Fruit fly (Drosophila melanogaster) whole organism, embryonic: ENCODE data around the gene CG42726.
A peak's percentile ranks its signal among the peaks of the same experiment; 100 is the strongest.

Experiments
- B-H1 ChIP-seq: fragments of 200-800 bp; sonication (Bioruptor generic); IDR thresholded peaks from 3 replicates; pipeline ENCODE4 v1.3.6; 2022; ENCODE audit warnings: missing biosample characterization, missing genetic modification characterization
- CG10209 ChIP-seq: fragments of 200-800 bp; sonication (Bioruptor generic); optimal IDR thresholded peaks from 3 replicates; lab custom pipeline; 2017; ENCODE audit warnings: missing biosample characterization, mild to moderate bottlenecking, missing genetic modification characterization, missing genetic modification reagents
- CG10366 ChIP-seq: fragments of 200-800 bp; sonication (Bioruptor generic); IDR thresholded peaks from 2 replicates; pipeline ENCODE4 v1.3.6; 2022; ENCODE audit warnings: missing biosample characterization, missing genetic modification characterization
- CG10654 ChIP-seq: fragments of 200-800 bp; sonication (Bioruptor generic); optimal IDR thresholded peaks from 2 replicates; lab custom pipeline; 2016; ENCODE audit warnings: missing biosample characterization, missing genetic modification characterization
- CG1603 ChIP-seq: fragments of 200-800 bp; sonication (Bioruptor generic); optimal IDR thresholded peaks from 2 replicates; lab custom pipeline; 2019; ENCODE audit warnings: missing biosample characterization, mild to moderate bottlenecking, missing genetic modification characterization, moderate library complexity
- CG17361 ChIP-seq: fragments of 200-800 bp; sonication (Bioruptor generic); IDR thresholded peaks from 3 replicates; pipeline ENCODE4 v1.3.6; 2022; ENCODE audit warnings: missing biosample characterization, missing genetic modification characterization
- CG18262 ChIP-seq: fragments of 200-800 bp; optimal IDR thresholded peaks from 3 replicates; lab custom pipeline; 2019; ENCODE audit warnings: missing biosample characterization, mild to moderate bottlenecking, missing genetic modification characterization, moderate library complexity
- CG18599 ChIP-seq: fragments of 200-800 bp; sonication (Bioruptor generic); optimal IDR thresholded peaks from 3 replicates; lab custom pipeline; 2017; ENCODE audit warnings: missing biosample characterization, missing genetic modification characterization, mild to moderate bottlenecking, moderate library complexity, missing genetic modification reagents
- CG2712 ChIP-seq: fragments of 200-800 bp; optimal IDR thresholded peaks from 3 replicates; lab custom pipeline; 2019; ENCODE audit warnings: missing biosample characterization, mild to moderate bottlenecking, missing genetic modification characterization, moderate library complexity
- CG30403 ChIP-seq: fragments of 200-800 bp; sonication (Bioruptor generic); optimal IDR thresholded peaks from 3 replicates; lab custom pipeline; 2016; ENCODE audit warnings: missing biosample characterization, missing genetic modification characterization
- CG33213 ChIP-seq: fragments of 200-800 bp; sonication (Bioruptor generic); optimal IDR thresholded peaks from 3 replicates; lab custom pipeline; 2016; ENCODE audit warnings: missing biosample characterization, missing genetic modification characterization
- CG6689 ChIP-seq: fragments of 200-800 bp; sonication (Bioruptor generic); IDR thresholded peaks from 2 replicates; pipeline ENCODE4 v1.3.6; 2022; ENCODE audit warnings: missing biosample characterization, missing genetic modification characterization
- CG8359 ChIP-seq: fragments of 200-800 bp; sonication (Bioruptor generic); optimal IDR thresholded peaks from 2 replicates; lab custom pipeline; 2017; ENCODE audit warnings: missing biosample characterization, mild to moderate bottlenecking, missing genetic modification characterization, borderline replicate concordance
- CG8388 ChIP-seq: fragments of 200-800 bp; sonication (Bioruptor generic); optimal IDR thresholded peaks from 2 replicates; lab custom pipeline; 2019; ENCODE audit warnings: missing biosample characterization, mild to moderate bottlenecking, missing genetic modification characterization, moderate library complexity
- CG9727 ChIP-seq: fragments of 200-800 bp; sonication (Bioruptor generic); optimal IDR thresholded peaks from 3 replicates; lab custom pipeline; 2017; ENCODE audit warnings: missing biosample characterization, mild to moderate bottlenecking, missing genetic modification characterization
- CHES-1-like ChIP-seq: fragments of 200-800 bp; sonication (Bioruptor generic); optimal IDR thresholded peaks from 2 replicates; lab custom pipeline; 2016; ENCODE audit warnings: missing biosample characterization, missing genetic modification characterization
- Chrac-16 ChIP-seq: fragments of 200-800 bp; sonication (Bioruptor generic); optimal IDR thresholded peaks from 3 replicates; lab custom pipeline; 2016; ENCODE audit warnings: missing biosample characterization, missing genetic modification characterization
- E2f1 ChIP-seq: fragments of 200-800 bp; sonication (Bioruptor generic); IDR thresholded peaks from 2 replicates; pipeline ENCODE4 v1.3.6; 2022; ENCODE audit warnings: missing biosample characterization, missing genetic modification characterization
- E2f2 ChIP-seq: fragments of 200-800 bp; sonication (Bioruptor generic); IDR thresholded peaks from 2 replicates; pipeline ENCODE4 v1.3.6; 2022; ENCODE audit warnings: missing biosample characterization, missing genetic modification characterization
- Fer1 ChIP-seq: fragments of 200-800 bp; sonication (Bioruptor generic); optimal IDR thresholded peaks from 2 replicates; lab custom pipeline; 2017; ENCODE audit warnings: missing biosample characterization, mild to moderate bottlenecking, missing genetic modification characterization
- H15 ChIP-seq: fragments of 200-800 bp; sonication (Bioruptor generic); IDR thresholded peaks from 3 replicates; pipeline ENCODE4 v1.3.6; 2022; ENCODE audit warnings: missing biosample characterization, missing genetic modification characterization
- MBD-R2 ChIP-seq: fragments of 200-800 bp; sonication (Bioruptor generic); IDR thresholded peaks from 2 replicates; pipeline ENCODE4 v1.3.6; 2022; ENCODE audit warnings: missing biosample characterization, missing genetic modification characterization
- MESR4 ChIP-seq: fragments of 200-800 bp; sonication (Bioruptor generic); optimal IDR thresholded peaks from 2 replicates; lab custom pipeline; 2018; ENCODE audit warnings: missing biosample characterization, mild to moderate bottlenecking, missing genetic modification characterization, moderate library complexity
- Mad ChIP-seq: fragments of 200-800 bp; sonication (Bioruptor generic); optimal IDR thresholded peaks from 2 replicates; lab custom pipeline; 2016; ENCODE audit warnings: missing biosample characterization, missing genetic modification characterization
- Med ChIP-seq: fragments of 200-800 bp; sonication (Bioruptor generic); peaks from one replicate; lab custom pipeline; 2016; ENCODE audit warnings: missing biosample characterization, missing genetic modification characterization, mild to moderate bottlenecking, inconsistent platforms, moderate library complexity
- NfI ChIP-seq: fragments of 200-800 bp; sonication (Bioruptor generic); optimal IDR thresholded peaks from 3 replicates; lab custom pipeline; 2018; ENCODE audit warnings: missing biosample characterization, mild to moderate bottlenecking, missing genetic modification characterization, moderate library complexity
- Oli ChIP-seq: fragments of 200-800 bp; sonication (Bioruptor generic); optimal IDR thresholded peaks from 2 replicates; lab custom pipeline; 2018; ENCODE audit warnings: missing biosample characterization, mild to moderate bottlenecking, missing genetic modification characterization, moderate library complexity
- Rx ChIP-seq: fragments of 200-800 bp; sonication (Bioruptor generic); IDR thresholded peaks from 2 replicates; pipeline ENCODE4 v1.3.6; 2022; ENCODE audit warnings: missing biosample characterization, missing genetic modification characterization
- Xbp1 ChIP-seq: fragments of 200-800 bp; sonication (Bioruptor generic); optimal IDR thresholded peaks from 3 replicates; lab custom pipeline; 2016; ENCODE audit warnings: missing biosample characterization, mild to moderate bottlenecking, missing genetic modification characterization
- az2 ChIP-seq: fragments of 200-800 bp; sonication (Bioruptor generic); optimal IDR thresholded peaks from 3 replicates; lab custom pipeline; 2016; ENCODE audit warnings: missing biosample characterization, missing genetic modification characterization
- bowl ChIP-seq: fragments of 200-800 bp; sonication (Bioruptor generic); IDR thresholded peaks from 2 replicates; pipeline ENCODE4 v1.3.6; 2022; ENCODE audit warnings: missing biosample characterization, missing genetic modification characterization
- bsh ChIP-seq, 2 experiments: fragments of 200-800 bp; sonication (Bioruptor generic); optimal IDR thresholded peaks; 2 replicates each; lab custom pipeline; 2017 to 2018; ENCODE audit warnings: mild to moderate bottlenecking in 2 of 2, missing biosample characterization in 2 of 2, missing genetic modification characterization in 2 of 2, moderate library complexity in 1 of 2
- ci ChIP-seq: fragments of 200-800 bp; sonication (Bioruptor generic); IDR thresholded peaks from 3 replicates; pipeline ENCODE4 v1.3.6; 2022; ENCODE audit warnings: missing biosample characterization, missing genetic modification characterization
- ems ChIP-seq: fragments of 200-800 bp; sonication (Bioruptor generic); optimal IDR thresholded peaks from 3 replicates; lab custom pipeline; 2016; ENCODE audit warnings: missing biosample characterization, missing genetic modification characterization
- esg ChIP-seq: fragments of 200-800 bp; sonication (Bioruptor generic); conservative IDR thresholded peaks from 2 replicates; pipeline ENCODE4 v1.3.6; 2022; ENCODE audit warnings: missing biosample characterization, missing genetic modification characterization
- fd96Cb ChIP-seq: fragments of 200-800 bp; sonication (Bioruptor generic); optimal IDR thresholded peaks from 2 replicates; lab custom pipeline; 2018; ENCODE audit warnings: missing biosample characterization, mild to moderate bottlenecking, missing genetic modification characterization, moderate library complexity
- gce ChIP-seq: fragments of 200-800 bp; sonication (Bioruptor generic); IDR thresholded peaks from 3 replicates; pipeline ENCODE4 v1.3.6; 2022; ENCODE audit warnings: missing biosample characterization, missing genetic modification characterization
- grau ChIP-seq: fragments of 200-800 bp; optimal IDR thresholded peaks from 3 replicates; lab custom pipeline; 2019; ENCODE audit warnings: missing biosample characterization, mild to moderate bottlenecking, missing genetic modification characterization, moderate library complexity
- gsb-n ChIP-seq: fragments of 200-800 bp; sonication (Bioruptor generic); optimal IDR thresholded peaks from 3 replicates; lab custom pipeline; 2018; ENCODE audit warnings: missing biosample characterization, mild to moderate bottlenecking, missing genetic modification characterization
- h ChIP-seq: fragments of >200 bp; optimal IDR thresholded peaks from 2 replicates; lab custom pipeline; 2017
- lbe ChIP-seq: fragments of 200-800 bp; sonication (Bioruptor generic); optimal IDR thresholded peaks from 2 replicates; lab custom pipeline; 2016; ENCODE audit warnings: missing biosample characterization, mild to moderate bottlenecking, missing genetic modification characterization
- lola ChIP-seq, 3 experiments: fragments of >200 bp in 2 of 3; fragments of 200-800 bp in 1 of 3; sonication (Bioruptor generic) in 1 of 3; optimal IDR thresholded peaks; 2 replicates each; lab custom pipeline; 2017 to 2019; ENCODE audit warnings: missing biosample characterization in 3 of 3, missing genetic modification characterization in 3 of 3, mild to moderate bottlenecking in 1 of 3, moderate library complexity in 1 of 3
- nerfin-1 ChIP-seq: fragments of 200-800 bp; sonication (Bioruptor generic); optimal IDR thresholded peaks from 3 replicates; lab custom pipeline; 2019; ENCODE audit warnings: missing biosample characterization, mild to moderate bottlenecking, missing genetic modification characterization, moderate library complexity
- pan ChIP-seq, 4 experiments: fragments of >200 bp in 3 of 4; fragments of 200-800 bp in 1 of 4; sonication (Bioruptor generic) in 1 of 4; optimal IDR thresholded peaks in 3 of 4; IDR thresholded peaks in 1 of 4; 2 replicates each; pipeline versions ENCODE4 v1.3.6 to Lab custom; 2017 to 2022; ENCODE audit warnings: missing biosample characterization in 2 of 4, missing genetic modification characterization in 2 of 4, mixed read lengths in 1 of 4
- phol ChIP-seq: fragments of 200-800 bp; sonication (Bioruptor generic); optimal IDR thresholded peaks from 3 replicates; lab custom pipeline; 2018; ENCODE audit warnings: missing biosample characterization, mild to moderate bottlenecking, missing genetic modification characterization, moderate library complexity
- prd ChIP-seq, 3 experiments: fragments of >200 bp in 2 of 3; fragments of 200-800 bp in 1 of 3; sonication (Bioruptor generic) in 1 of 3; optimal IDR thresholded peaks in 2 of 3; IDR thresholded peaks in 1 of 3; 2 replicates in 2 of 3; 3 replicates in 1 of 3; pipeline versions ENCODE4 v1.3.6 to Lab custom; 2017 to 2022; ENCODE audit warnings: missing biosample characterization in 1 of 3, missing genetic modification characterization in 1 of 3
- sisA ChIP-seq: fragments of 200-800 bp; sonication (Bioruptor generic); IDR thresholded peaks from 2 replicates; pipeline ENCODE4 v1.3.6; 2022; ENCODE audit warnings: missing biosample characterization, missing genetic modification characterization
- ttk ChIP-seq: fragments of 200-800 bp; sonication (Bioruptor generic); IDR thresholded peaks from 2 replicates; pipeline ENCODE4 v2.1.2; 2022; ENCODE audit warnings: missing biosample characterization, missing genetic modification characterization
- vvl ChIP-seq: fragments of 200-800 bp; sonication (Bioruptor generic); IDR thresholded peaks from 2 replicates; pipeline ENCODE4 v1.3.6; 2022; ENCODE audit warnings: missing biosample characterization, missing genetic modification characterization

The CG42726 gene

dm6 chr3R:15347822-15348221, at the start of gene CG42726, which contains the start of gene CG42727 (continued):
- peak; percentile 75 for TF ChIP-seq MESR4 (GFP tag; lab: Kevin White, UChicago)
- peak; percentile 37 for TF ChIP-seq Xbp1
- TF ChIP-seq CHES-1-like, result no peak
- TF ChIP-seq Med (GFP tag; lab: Kevin White, UChicago), result peak; percentile 89
- TF ChIP-seq prd (optimal IDR thresholded peaks at IDR 0.05; lab: Kevin White, UChicago), result no peak
- TF ChIP-seq prd (GFP tag; IDR thresholded peaks at IDR 0.05; lab: Robert Waterston, UW), result peak; percentile 34; the same call in 1 of the 3 replicates
- peak; percentile 16; the same call in 1 of the 2 replicates for TF ChIP-seq E2f2
- TF ChIP-seq CG10366 (GFP tag; lab: Robert Waterston, UW), result peak; percentile 40; the same call in 1 of the 2 replicates
- TF ChIP-seq pan (optimal IDR thresholded peaks at IDR 0.05; lab: Kevin White, UChicago), result no peak
- peak in 1 of 2 experiments; percentile 48 for TF ChIP-seq pan (GFP tag; optimal IDR thresholded peaks at IDR 0.05 in 1 of 2, IDR thresholded peaks at IDR 0.05 in 1 of 2)
- peak; percentile 54 for TF ChIP-seq nerfin-1
- TF ChIP-seq ci (GFP tag; lab: Robert Waterston, UW), result peak; percentile 66
- TF ChIP-seq CG17361 (GFP tag; lab: Robert Waterston, UW), result 0 out of 3 replicates have a peak, but pooled peaks have one; percentile 15
- no peak for TF ChIP-seq CG8359
- peak in 1 of 2 experiments; percentile 32 for TF ChIP-seq bsh (GFP tag; optimal IDR thresholded peaks at IDR 0.05; lab: Kevin White, UChicago)
- TF ChIP-seq B-H1 (GFP tag; lab: Robert Waterston, UW), result no peak
- TF ChIP-seq phol (tag; lab: Kevin White, UChicago), result peak; percentile 47
- TF ChIP-seq sisA (GFP tag; lab: Robert Waterston, UW), result peak; percentile 30
- TF ChIP-seq bowl (GFP tag; lab: Robert Waterston, UW), result no peak
- TF ChIP-seq Oli (tag; lab: Kevin White, UChicago), result peak; percentile 26
- TF ChIP-seq CG33213 (GFP tag; lab: Kevin White, UChicago), result no peak
- TF ChIP-seq Mad (GFP tag; lab: Kevin White, UChicago), result peak; percentile 31
- peak; percentile 20 for TF ChIP-seq lbe (GFP tag; lab: Kevin White, UChicago)
- peak; percentile 39 for TF ChIP-seq grau
- no peak for TF ChIP-seq CG10209
- TF ChIP-seq MBD-R2 (GFP tag; lab: Robert Waterston, UW), result peak; percentile 94
- peak; percentile 3 for TF ChIP-seq CG10654
- peak; percentile 2 for TF ChIP-seq CG8388 (GFP tag; lab: Kevin White, UChicago)
- peak; percentile 14 for TF ChIP-seq CG18262 (tag; lab: Kevin White, UChicago)
- TF ChIP-seq H15, result no peak
- peak; percentile 9 for TF ChIP-seq fd96Cb (tag; lab: Kevin White, UChicago)
- TF ChIP-seq CG1603 (tag; lab: Kevin White, UChicago), result peak; percentile 45
- peak; percentile 36 for TF ChIP-seq NfI
- TF ChIP-seq Fer1 (GFP tag; lab: Kevin White, UChicago), result peak; percentile 50
- TF ChIP-seq Chrac-16, result peak; percentile 25
- 0 out of 2 replicates have a peak, but pooled peaks have one; percentile 24 for TF ChIP-seq Rx (GFP tag; lab: Robert Waterston, UW)
- peak; percentile 8 for TF ChIP-seq CG9727 (GFP tag; lab: Kevin White, UChicago)
- TF ChIP-seq ems (GFP tag; lab: Kevin White, UChicago), result peak; percentile 52
- TF ChIP-seq az2 (GFP tag; lab: Kevin White, UChicago), result peak; percentile 2
- peak in 1 of 3 experiments; percentile 17 for TF ChIP-seq lola (GFP tag; optimal IDR thresholded peaks at IDR 0.05; lab: Kevin White, UChicago)
- TF ChIP-seq h (lab: Kevin White, UChicago), result no peak
- 0 out of 2 replicates have a peak, but pooled peaks have one; percentile 34 for TF ChIP-seq vvl
- TF ChIP-seq CG6689 (GFP tag; lab: Robert Waterston, UW), result peak; percentile 38; the same call in 1 of the 2 replicates
- 0 out of 2 replicates have a peak, but pooled peaks have one; percentile 13 for TF ChIP-seq E2f1 (GFP tag; lab: Robert Waterston, UW)
- TF ChIP-seq CG30403, result peak; percentile 45
- TF ChIP-seq gce (GFP tag; lab: Robert Waterston, UW), result 0 out of 3 replicates have a peak, but pooled peaks have one; percentile 27
- TF ChIP-seq CG18599 (GFP tag; lab: Kevin White, UChicago), result peak; percentile 5
- no peak for TF ChIP-seq gsb-n (tag; lab: Kevin White, UChicago)
- TF ChIP-seq ttk (GFP tag; lab: Robert Waterston, UW), result no peak
- TF ChIP-seq esg (GFP tag; lab: Robert Waterston, UW), result 0 out of 2 replicates have a peak, but pooled peaks have one; percentile 19
- peak; percentile 55 for TF ChIP-seq CG2712
